Worm (Caenorhabditis elegans): Measurements from ENCODE around the gene K02E2.6.
A peak's percentile ranks its signal among the peaks of the same experiment; 100 is the strongest.

Gene K02E2.6

ce11 chrV:20410285-20410684, 29.9 kb downstream of the K02E2.6 start (continued):
- TF ChIP-seq F10B5.3 (tag; optimal IDR thresholded peaks at IDR 0.05) (no peak), snpc-1.2 (GFP tag; IDR thresholded peaks at IDR 0.05) (no peak), skn-1 (tag; optimal IDR thresholded peaks at IDR 0.05) (no peak), fkh-10 (GFP tag; optimal IDR thresholded peaks at IDR 0.05) (no peak), snpc-4 (tag; optimal IDR thresholded peaks at IDR 0.05) (no peak), nhr-28 (tag; optimal IDR thresholded peaks at IDR 0.05) (peak; percentile 5), daf-19 (GFP tag; conservative IDR thresholded peaks at IDR 0.05) (no peak), F49E8.2 (tag; optimal IDR thresholded peaks at IDR 0.05; ENCODE audit: borderline replicate concordance) (no peak), R02D3.7 (tag; optimal IDR thresholded peaks at IDR 0.05) (no peak), madf-5 (GFP tag; IDR thresholded peaks at IDR 0.05) (no peak)

DNA sequence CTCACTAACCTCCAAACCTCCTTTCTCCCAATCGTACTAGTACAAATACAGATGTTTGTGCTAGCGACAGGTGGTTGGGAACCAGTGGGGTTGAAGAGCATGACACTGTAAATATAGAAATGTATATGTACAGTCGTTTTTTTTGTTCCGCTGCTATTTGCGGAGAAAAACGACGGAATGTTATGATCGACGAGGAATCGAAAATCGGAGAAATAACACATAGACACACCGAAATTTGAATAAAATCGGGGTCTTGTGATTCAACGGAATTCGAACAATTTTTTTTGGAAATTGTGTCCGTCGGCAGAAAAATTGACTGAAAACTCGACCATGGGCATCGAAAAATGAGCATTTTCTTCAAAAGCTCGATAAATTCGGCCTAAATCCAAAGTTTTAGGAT, 31.3 kb downstream of the K02E2.6 start, which contains the start of gene F53H2.3:
TSS of gene F53H2.3 (minus strand) at position 101 of the 400 bp plus-strand sequence.
- no peak for TF ChIP-seq daf-19 (GFP tag; conservative IDR thresholded peaks at IDR 0.05)
- no peak for TF ChIP-seq dmd-9 (GFP tag; IDR thresholded peaks at IDR 0.05)
- TF ChIP-seq skn-1 (tag; optimal IDR thresholded peaks at IDR 0.05), result no peak
- TF ChIP-seq mdt-29 (GFP tag; IDR thresholded peaks at IDR 0.05), result no peak
- TF ChIP-seq F49E8.2 (tag; optimal IDR thresholded peaks at IDR 0.05; ENCODE audit: borderline replicate concordance), result no peak
- TF ChIP-seq ctbp-1 (GFP tag; IDR thresholded peaks at IDR 0.05), result no peak
- no peak for TF ChIP-seq zag-1 (tag; optimal IDR thresholded peaks at IDR 0.05)
- TF ChIP-seq T26A8.4 (GFP tag; IDR thresholded peaks at IDR 0.05), result no peak

DNA sequence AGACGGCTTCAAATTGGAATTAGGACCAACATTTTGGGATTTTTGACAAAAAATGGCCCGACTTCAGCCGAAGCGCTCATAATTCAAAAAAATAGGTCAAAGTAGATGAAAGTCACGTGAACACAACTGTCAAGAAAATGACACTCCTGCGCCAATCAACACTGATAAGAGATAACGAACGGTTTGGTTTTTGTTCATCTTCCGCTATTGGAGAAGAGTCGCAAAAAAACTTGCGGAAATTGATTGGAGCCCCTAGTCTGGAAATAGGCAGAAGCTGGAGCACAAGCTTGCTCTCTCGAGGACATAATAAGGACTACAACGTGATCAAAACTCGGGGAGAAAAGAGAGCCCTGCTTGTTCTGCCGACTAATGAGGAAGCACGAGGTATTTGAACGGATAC, 31.9 kb downstream of the K02E2.6 start:
- TF ChIP-seq hlh-11 (tag; optimal IDR thresholded peaks at IDR 0.05) (peak; percentile 75), pqm-1 (tag; optimal IDR thresholded peaks at IDR 0.05) (peak; percentile 31), zip-2 (tag; optimal IDR thresholded peaks at IDR 0.05) (no peak), jun-1 (tag; optimal IDR thresholded peaks at IDR 0.05) (no peak), unc-62 (GFP tag; optimal IDR thresholded peaks at IDR 0.05 in 1 of 2) (peak in 1 of 2 experiments; percentile 55), unc-62 (tag; optimal IDR thresholded peaks at IDR 0.05) (no peak), php-3 (GFP tag; IDR thresholded peaks at IDR 0.05) (0 out of 2 replicates have a peak, but pooled peaks have one; percentile 5), nhr-48 (tag; optimal IDR thresholded peaks at IDR 0.05) (peak; percentile 51), pha-4 (GFP tag; IDR thresholded peaks at IDR 0.05) (peak; percentile 29; the same call in 1 of the 2 replicates), pha-4 (tag; optimal IDR thresholded peaks at IDR 0.05) (no peak), unc-130 (GFP tag; optimal IDR thresholded peaks at IDR 0.05) (no peak), mdl-1 (tag; optimal IDR thresholded peaks at IDR 0.05) (peak in 1 of 2 experiments; percentile 0), lin-13 (GFP tag; optimal IDR thresholded peaks at IDR 0.05) (peak; percentile 12), egl-27 (tag; optimal IDR thresholded peaks at IDR 0.05) (no peak), unc-39 (tag; optimal IDR thresholded peaks at IDR 0.05) (no peak), ZK546.5 (tag; optimal IDR thresholded peaks at IDR 0.05) (no peak), nhr-102 (tag; optimal IDR thresholded peaks at IDR 0.05) (peak; percentile 23), dve-1 (tag; optimal IDR thresholded peaks at IDR 0.05; ENCODE audit: insufficient read depth) (peak; percentile 79), lin-1 (GFP tag; IDR thresholded peaks at IDR 0.05) (peak; percentile 76), nhr-28 (tag; optimal IDR thresholded peaks at IDR 0.05) (peak; percentile 76), D1046.2 (GFP tag; IDR thresholded peaks at IDR 0.05) (no peak), daf-16 (GFP tag; optimal IDR thresholded peaks at IDR 0.05) (no peak), daf-16 (tag; optimal IDR thresholded peaks at IDR 0.05) (peak; percentile 83), mxl-3 (GFP tag; optimal IDR thresholded peaks at IDR 0.05) (no peak), nhr-6 (tag; optimal IDR thresholded peaks at IDR 0.05) (peak; percentile 8), ceh-32 (tag; optimal IDR thresholded peaks at IDR 0.05; ENCODE audit: poor library complexity) (no peak), Y105C5A.15 (GFP tag; IDR thresholded peaks at IDR 0.05) (no peak), F37D6.2 (tag; optimal IDR thresholded peaks at IDR 0.05) (no peak), nhr-77 (tag; optimal IDR thresholded peaks at IDR 0.05) (peak; percentile 30), daf-8 (GFP tag; IDR thresholded peaks at IDR 0.05) (no peak), spr-3 (GFP tag; optimal IDR thresholded peaks at IDR 0.05) (no peak), tra-1 (GFP tag; IDR thresholded peaks at IDR 0.05) (0 out of 2 replicates have a peak, but pooled peaks have one; percentile 67), Y75B8A.6 (GFP tag; IDR thresholded peaks at IDR 0.05) (0 out of 2 replicates have a peak, but pooled peaks have one; percentile 19), mep-1 (tag; optimal IDR thresholded peaks at IDR 0.05) (peak; percentile 5), ceh-20 (GFP tag; IDR thresholded peaks at IDR 0.05) (0 out of 2 replicates have a peak, but pooled peaks have one; percentile 42)
